Worm (Caenorhabditis elegans) whole organism, midembryonic: Measurements from ENCODE around the gene F15H10.12.

Experiments used
- T22C8.4 ChIP-seq: fragments of 200-800 bp; sonication (Bioruptor generic); IDR thresholded peaks from 2 replicates; pipeline ENCODE4 v1.3.6; 2022; ENCODE audit warnings: missing genetic modification characterization, missing compliant biosample characterization
- cog-1 ChIP-seq: sonication (generic microtip); optimal IDR thresholded peaks from 2 replicates; lab custom pipeline; 2016; ENCODE audit warnings: missing genetic modification characterization, missing compliant biosample characterization
- flt-1 ChIP-seq: fragments of 200-800 bp; sonication (Bioruptor generic); IDR thresholded peaks from 2 replicates; pipeline ENCODE4 v1.3.6; 2022; ENCODE audit warnings: missing genetic modification characterization, missing compliant biosample characterization
- klf-2 ChIP-seq: fragments of 200-800 bp; sonication (Bioruptor generic); conservative IDR thresholded peaks from 2 replicates; pipeline ENCODE4 v1.3.6; 2022; ENCODE audit warnings: missing genetic modification reagents, missing genetic modification characterization, missing compliant biosample characterization
- med-1 ChIP-seq: sonication (generic microtip); optimal IDR thresholded peaks from 2 replicates; lab custom pipeline; 2017; ENCODE audit warnings: missing genetic modification characterization, mild to moderate bottlenecking, missing compliant biosample characterization, antibody characterized with exemption, missing genetic modification reagents; ENCODE audit not compliant: insufficient read depth
- ref-1 ChIP-seq: fragments of 200-800 bp; sonication (Bioruptor generic); conservative IDR thresholded peaks from 2 replicates; pipeline ENCODE4 v1.3.6; 2022; ENCODE audit warnings: missing genetic modification reagents, missing genetic modification characterization, missing compliant biosample characterization
- tab-1 ChIP-seq: fragments of 200-800 bp; sonication (Bioruptor generic); IDR thresholded peaks from 2 replicates; pipeline ENCODE4 v1.3.6; 2022; ENCODE audit warnings: missing genetic modification characterization, missing compliant biosample characterization
- ztf-23 ChIP-seq: fragments of 200-800 bp; sonication (Bioruptor generic); IDR thresholded peaks from 2 replicates; pipeline ENCODE4 v1.3.6; 2022; ENCODE audit warnings: missing genetic modification reagents, missing genetic modification characterization, missing compliant biosample characterization
- ztf-29 ChIP-seq: fragments of 200-800 bp; sonication (Bioruptor generic); IDR thresholded peaks from 2 replicates; pipeline ENCODE4 v1.3.6; 2022; ENCODE audit warnings: missing genetic modification reagents, missing genetic modification characterization, missing compliant biosample characterization

The F15H10.12 gene

DNA sequence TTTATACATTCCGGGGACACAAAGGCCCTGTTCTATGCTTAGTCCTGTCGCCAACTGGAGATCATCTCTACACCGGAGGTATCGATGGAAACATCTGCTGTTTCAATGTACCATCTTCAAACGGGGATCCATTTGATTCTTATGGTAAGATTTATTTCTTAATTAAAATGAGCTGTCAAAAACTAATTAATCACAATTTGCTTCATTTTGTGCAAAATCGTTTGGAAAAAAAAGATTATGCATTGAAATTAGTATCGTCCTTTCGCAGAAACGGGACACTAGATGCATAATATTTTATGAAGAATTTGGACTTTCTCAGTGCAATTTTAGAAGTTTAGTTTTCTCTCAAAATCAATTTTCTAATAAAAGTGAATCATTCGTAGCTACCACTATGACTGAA, 46.0 kb downstream of the F15H10.12 start:
- TF ChIP-seq tab-1 (GFP tag; lab: Robert Waterston, UW), result no peak
- TF ChIP-seq cog-1 (tag; lab: Kevin White, UChicago), result no peak
- no peak for TF ChIP-seq T22C8.4 (GFP tag; lab: Robert Waterston, UW)
- no peak for TF ChIP-seq ztf-23
- TF ChIP-seq klf-2 (GFP tag; lab: Robert Waterston, UW), result no peak
- no peak for TF ChIP-seq flt-1 (GFP tag; lab: Robert Waterston, UW)
- no peak for TF ChIP-seq ztf-29
- TF ChIP-seq med-1 (GFP tag; lab: Kevin White, UChicago), result no peak
- TF ChIP-seq ref-1 (GFP tag; lab: Robert Waterston, UW), result no peak

DNA sequence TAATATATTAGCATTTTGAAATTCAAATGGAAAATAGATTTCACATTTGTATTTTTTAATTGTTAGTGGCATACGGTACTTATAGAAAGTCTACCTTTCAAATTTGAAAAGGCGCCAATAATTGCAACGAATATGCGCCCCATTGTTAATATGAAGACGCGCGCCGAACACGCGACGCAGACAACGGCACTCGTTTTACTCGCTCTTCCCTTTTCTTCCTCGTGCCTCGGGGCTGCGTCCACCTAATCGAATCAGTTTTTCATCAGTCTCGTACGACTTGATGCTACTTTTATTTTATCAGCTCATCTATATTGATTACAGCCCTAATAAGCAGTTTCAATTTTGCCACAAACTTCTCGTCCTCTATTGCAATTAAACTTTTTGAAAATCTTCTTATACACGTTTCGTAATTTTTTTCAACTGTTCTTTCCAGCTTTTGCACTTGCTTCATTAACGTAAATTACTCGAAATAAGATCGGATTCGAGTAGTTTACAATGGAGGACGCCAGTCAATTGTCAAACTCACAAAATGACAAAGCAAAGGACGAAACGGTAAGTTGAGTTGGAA, 48.0 kb downstream of the F15H10.12 start, which contains the start of gene cash-1:
Gene cash-1 (plus strand): TSS at position 432 of the 568 bp plus-strand sequence.
- TF ChIP-seq ztf-23 (0 out of 2 replicates have a peak, but pooled peaks have one; percentile 18), klf-2 (GFP tag; lab: Robert Waterston, UW) (no peak)

DNA sequence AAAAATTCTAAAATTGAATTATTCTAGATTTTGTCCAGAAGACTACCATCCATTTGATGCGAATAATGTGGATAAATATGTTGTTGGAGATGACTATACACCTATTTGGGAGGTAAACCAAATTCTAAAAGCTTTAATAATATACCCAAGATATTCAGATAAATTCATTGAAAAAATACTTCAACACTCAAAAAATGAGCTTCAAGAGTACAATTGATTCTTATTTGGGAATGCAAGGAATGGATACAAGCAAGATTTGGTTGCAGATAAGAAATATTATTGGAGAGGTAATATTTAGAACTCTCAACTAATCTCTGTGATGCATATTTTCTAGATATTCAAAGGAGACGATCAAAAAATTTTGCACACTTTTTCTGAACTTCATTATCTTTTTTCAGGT, 49.7 kb downstream of the F15H10.12 start:
- TF ChIP-seq klf-2 (GFP tag; lab: Robert Waterston, UW), result no peak
- TF ChIP-seq cog-1 (tag; lab: Kevin White, UChicago), result no peak
- TF ChIP-seq ztf-23, result no peak
- no peak for TF ChIP-seq ztf-29
- TF ChIP-seq T22C8.4 (GFP tag; lab: Robert Waterston, UW), result no peak
- TF ChIP-seq tab-1 (GFP tag; lab: Robert Waterston, UW), result no peak
- no peak for TF ChIP-seq flt-1 (GFP tag; lab: Robert Waterston, UW)
- no peak for TF ChIP-seq med-1 (GFP tag; lab: Kevin White, UChicago)
- no peak for TF ChIP-seq ref-1 (GFP tag; lab: Robert Waterston, UW)
